Worm (Caenorhabditis elegans) whole organism, young adult: ENCODE measurements around the gene T04C12.11.

Source experiments
- B0019.2 ChIP-seq: fragments of 200-800 bp; sonication (Bioruptor generic); conservative IDR thresholded peaks from 2 replicates; pipeline ENCODE4 v1.3.6; 2022; ENCODE audit warnings: missing genetic modification reagents, missing genetic modification characterization, missing compliant biosample characterization
- B0336.3 ChIP-seq: fragments of 200-800 bp; sonication (Bioruptor generic); IDR thresholded peaks from 2 replicates; pipeline ENCODE4 v1.3.6; 2022; ENCODE audit warnings: missing genetic modification characterization, missing compliant biosample characterization
- F22D6.2 ChIP-seq: sonication (generic microtip); optimal IDR thresholded peaks from 2 replicates; lab custom pipeline; 2016; ENCODE audit warnings: mild to moderate bottlenecking, missing genetic modification characterization, missing compliant biosample characterization
- F57C9.4 ChIP-seq: sonication (generic microtip); optimal IDR thresholded peaks from 2 replicates; lab custom pipeline; 2017; ENCODE audit warnings: mild to moderate bottlenecking, missing genetic modification characterization, missing compliant biosample characterization
- K12H6.12 ChIP-seq: fragments of 200-800 bp; sonication (Bioruptor generic); optimal IDR thresholded peaks from 2 replicates; lab custom pipeline; 2018; ENCODE audit warnings: mild to moderate bottlenecking, missing genetic modification characterization, missing compliant biosample characterization
- ZK185.1 ChIP-seq: sonication (generic microtip); optimal IDR thresholded peaks from 2 replicates; lab custom pipeline; 2016; ENCODE audit warnings: mild to moderate bottlenecking, missing genetic modification characterization, missing compliant biosample characterization; ENCODE audit not compliant: poor library complexity, severe bottlenecking
- bed-2 ChIP-seq: fragments of 200-800 bp; sonication (Bioruptor generic); IDR thresholded peaks from 2 replicates; pipeline ENCODE4 v1.3.6; 2022; ENCODE audit warnings: missing genetic modification reagents, missing genetic modification characterization, missing compliant biosample characterization
- ccch-3 ChIP-seq: fragments of 200-800 bp; sonication (Bioruptor generic); optimal IDR thresholded peaks from 2 replicates; lab custom pipeline; 2018; ENCODE audit warnings: mild to moderate bottlenecking, missing genetic modification characterization, missing compliant biosample characterization
- cebp-1 ChIP-seq, 2 experiments: fragments of 200-800 bp in 1 of 2; sonication (Bioruptor generic) in 1 of 2; sonication (generic microtip) in 1 of 2; IDR thresholded peaks in 1 of 2; optimal IDR thresholded peaks in 1 of 2; 2 replicates each; pipeline versions ENCODE4 v1.3.6 to Lab custom; 2017 to 2022; ENCODE audit warnings: missing compliant biosample characterization in 2 of 2, missing genetic modification characterization in 2 of 2, mild to moderate bottlenecking in 1 of 2, missing genetic modification reagents in 1 of 2, moderate library complexity in 1 of 2
- ceh-100 ChIP-seq: fragments of 200-800 bp; sonication (Bioruptor generic); IDR thresholded peaks from 2 replicates; pipeline ENCODE4 v1.3.6; 2022; ENCODE audit warnings: missing genetic modification reagents, missing genetic modification characterization, missing compliant biosample characterization
- dox-1 ChIP-seq: fragments of 200-800 bp; sonication (Bioruptor generic); IDR thresholded peaks from 2 replicates; pipeline ENCODE4 v1.3.6; 2022; ENCODE audit warnings: missing genetic modification reagents, missing genetic modification characterization, missing compliant biosample characterization
- dpl-1 ChIP-seq: fragments of 150-350 bp; optimal IDR thresholded peaks from 2 replicates; lab custom pipeline; 2014; ENCODE audit warnings: missing biosample characterization, missing genetic modification reagents, missing genetic modification characterization
- efl-1 ChIP-seq: fragments of 150-350 bp; optimal IDR thresholded peaks from 2 replicates; lab custom pipeline; 2014; ENCODE audit warnings: missing biosample characterization, missing genetic modification reagents, missing genetic modification characterization
- egl-18 ChIP-seq: fragments of 200-800 bp; sonication (Bioruptor generic); IDR thresholded peaks from 2 replicates; pipeline ENCODE4 v1.3.6; 2022; ENCODE audit warnings: missing genetic modification reagents, missing genetic modification characterization, missing compliant biosample characterization
- egl-44 ChIP-seq: fragments of 200-800 bp; sonication (Bioruptor generic); IDR thresholded peaks from 2 replicates; pipeline ENCODE4 v1.3.6; 2022; ENCODE audit warnings: missing genetic modification reagents, missing genetic modification characterization, missing compliant biosample characterization
- egrh-3 ChIP-seq: fragments of 200-800 bp; sonication (Bioruptor generic); IDR thresholded peaks from 2 replicates; pipeline ENCODE4 v1.3.6; 2022; ENCODE audit warnings: missing genetic modification reagents, missing genetic modification characterization, missing compliant biosample characterization
- ekl-4 ChIP-seq: fragments of 200-800 bp; sonication (Bioruptor generic); IDR thresholded peaks from 2 replicates; pipeline ENCODE4 v1.3.6; 2022; ENCODE audit warnings: missing genetic modification reagents, missing genetic modification characterization, missing compliant biosample characterization
- fkh-3 ChIP-seq: sonication (generic microtip); optimal IDR thresholded peaks from 2 replicates; lab custom pipeline; 2016; ENCODE audit warnings: mild to moderate bottlenecking, missing genetic modification characterization, missing compliant biosample characterization
- hmg-1.2 ChIP-seq: fragments of 200-800 bp; sonication (Bioruptor generic); IDR thresholded peaks from 2 replicates; pipeline ENCODE4 v1.3.6; 2022; ENCODE audit warnings: missing genetic modification reagents, missing genetic modification characterization, missing compliant biosample characterization
- lag-1 ChIP-seq: fragments of 200-800 bp; sonication (Bioruptor generic); IDR thresholded peaks from 2 replicates; pipeline ENCODE4 v1.3.6; 2022; ENCODE audit warnings: missing genetic modification reagents, missing genetic modification characterization, missing compliant biosample characterization
- let-526 ChIP-seq: fragments of 200-800 bp; sonication (Bioruptor generic); IDR thresholded peaks from 2 replicates; pipeline ENCODE4 v1.3.6; 2022; ENCODE audit warnings: missing genetic modification reagents, missing genetic modification characterization, missing compliant biosample characterization
- lin-26 ChIP-seq: fragments of 200-800 bp; sonication (Bioruptor generic); IDR thresholded peaks from 2 replicates; pipeline ENCODE4 v1.3.6; 2022; ENCODE audit warnings: missing genetic modification reagents, missing genetic modification characterization, missing compliant biosample characterization
- lin-54 ChIP-seq: fragments of 200-800 bp; sonication (Bioruptor generic); optimal IDR thresholded peaks from 2 replicates; lab custom pipeline; 2018; ENCODE audit warnings: mild to moderate bottlenecking, missing genetic modification characterization, missing compliant biosample characterization
- lsy-27 ChIP-seq: sonication (generic microtip); optimal IDR thresholded peaks from 2 replicates; lab custom pipeline; 2017; ENCODE audit warnings: missing genetic modification characterization, mild to moderate bottlenecking, missing compliant biosample characterization, antibody characterized with exemption, missing genotype, borderline replicate concordance; ENCODE audit not compliant: insufficient read depth
- nfya-2 ChIP-seq: fragments of 200-800 bp; sonication (Bioruptor generic); IDR thresholded peaks from 2 replicates; pipeline ENCODE4 v1.3.6; 2022; ENCODE audit warnings: missing genetic modification reagents, missing genetic modification characterization, missing compliant biosample characterization
- nhr-80 ChIP-seq: sonication (generic microtip); optimal IDR thresholded peaks from 2 replicates; lab custom pipeline; 2016; ENCODE audit warnings: missing genetic modification characterization, missing compliant biosample characterization
- repo-1 ChIP-seq: sonication (generic microtip); optimal IDR thresholded peaks from 2 replicates; lab custom pipeline; 2017; ENCODE audit warnings: mild to moderate bottlenecking, missing genetic modification characterization, missing compliant biosample characterization
- snpc-1.1 ChIP-seq: sonication (generic microtip); optimal IDR thresholded peaks from 2 replicates; lab custom pipeline; 2017; ENCODE audit warnings: missing genetic modification characterization, mild to moderate bottlenecking, missing compliant biosample characterization, antibody characterized with exemption, moderate library complexity, missing genotype, missing genetic modification reagents; ENCODE audit not compliant: insufficient read depth
- snpc-4 ChIP-seq, 5 experiments: fragments of 150-350 bp in 1 of 5; sonication (generic microtip) in 4 of 5; optimal IDR thresholded peaks; 2 replicates each; lab custom pipeline; 2014 to 2018; ENCODE audit warnings: missing genetic modification characterization in 5 of 5, missing biosample characterization in 3 of 5, antibody characterized with exemption in 2 of 5, mild to moderate bottlenecking in 2 of 5, missing compliant biosample characterization in 2 of 5, missing genotype in 2 of 5, moderate library complexity in 2 of 5, missing genetic modification reagents in 1 of 5
- tbp1 ChIP-seq: fragments of 200-800 bp; sonication (Bioruptor generic); optimal IDR thresholded peaks from 2 replicates; lab custom pipeline; 2018; ENCODE audit warnings: mild to moderate bottlenecking, missing genetic modification characterization, missing compliant biosample characterization
- tbx-9 ChIP-seq: sonication (generic microtip); optimal IDR thresholded peaks from 2 replicates; lab custom pipeline; 2016; ENCODE audit warnings: borderline replicate concordance, missing genetic modification characterization, inconsistent platforms, missing compliant biosample characterization
- unc-62 ChIP-seq: fragments of 150-350 bp; optimal IDR thresholded peaks from 2 replicates; lab custom pipeline; 2014; ENCODE audit warnings: missing biosample characterization, missing genetic modification reagents, missing genetic modification characterization
- xnd-1 ChIP-seq: sonication (generic microtip); optimal IDR thresholded peaks from 2 replicates; lab custom pipeline; 2016; ENCODE audit warnings: missing genotype, missing genetic modification reagents, missing genetic modification characterization, missing compliant biosample characterization
- zfh-2 ChIP-seq: fragments of 200-800 bp; sonication (Bioruptor generic); conservative IDR thresholded peaks from 2 replicates; pipeline ENCODE4 v1.3.6; 2022; ENCODE audit warnings: missing genetic modification reagents, missing genetic modification characterization, missing compliant biosample characterization
- ztf-28 ChIP-seq: fragments of 200-800 bp; sonication (Bioruptor generic); IDR thresholded peaks from 2 replicates; pipeline ENCODE4 v1.3.6; 2022; ENCODE audit warnings: missing genetic modification reagents, missing genetic modification characterization, missing compliant biosample characterization
- ztf-3 ChIP-seq: fragments of 200-800 bp; sonication (Bioruptor generic); optimal IDR thresholded peaks from 2 replicates; lab custom pipeline; 2018; ENCODE audit warnings: mild to moderate bottlenecking, missing genetic modification characterization, missing compliant biosample characterization

T04C12.11 gene

DNA sequence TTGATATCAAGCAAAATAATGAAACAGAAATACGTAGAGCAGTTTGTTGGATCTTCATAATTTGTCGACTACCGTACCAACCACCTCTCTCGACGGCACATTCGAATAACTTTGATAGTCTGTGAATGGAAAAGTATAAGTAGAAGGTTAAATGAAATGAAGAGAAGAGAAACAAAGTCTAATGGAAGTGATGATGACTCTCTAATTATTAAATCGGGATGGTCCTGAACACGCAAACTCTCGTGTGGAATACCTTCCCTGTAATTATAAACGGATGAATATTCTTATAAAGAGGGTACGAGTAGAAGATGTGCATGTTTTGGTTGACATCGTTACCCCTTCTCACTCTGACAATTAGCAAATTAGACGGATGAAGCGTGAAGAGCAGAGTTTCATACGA, 37.3 kb downstream of the T04C12.11 start, which contains the start of the genes C13G3.12 and hot-6:
Gene C13G3.12 (minus strand): TSS at position 101 of the 400 bp plus-strand sequence.
Gene hot-6 (minus strand): TSS at position 121 of the 400 bp plus-strand sequence.
- TF ChIP-seq lsy-27 (no peak), ceh-100 (GFP tag; lab: Robert Waterston, UW) (no peak), bed-2 (GFP tag; lab: Robert Waterston, UW) (no peak), let-526 (no peak), egl-44 (GFP tag; lab: Robert Waterston, UW) (no peak), snpc-4 (GFP tag; optimal IDR thresholded peaks at IDR 0.05; lab: Kevin White, UChicago) (no peak), snpc-4 (tag; optimal IDR thresholded peaks at IDR 0.05; lab: Kevin White, UChicago) (no peak), ZK185.1 (no peak), efl-1 (GFP tag; lab: Kevin White, UChicago) (no peak), lin-54 (GFP tag; lab: Kevin White, UChicago) (no peak), egl-18 (no peak)

DNA sequence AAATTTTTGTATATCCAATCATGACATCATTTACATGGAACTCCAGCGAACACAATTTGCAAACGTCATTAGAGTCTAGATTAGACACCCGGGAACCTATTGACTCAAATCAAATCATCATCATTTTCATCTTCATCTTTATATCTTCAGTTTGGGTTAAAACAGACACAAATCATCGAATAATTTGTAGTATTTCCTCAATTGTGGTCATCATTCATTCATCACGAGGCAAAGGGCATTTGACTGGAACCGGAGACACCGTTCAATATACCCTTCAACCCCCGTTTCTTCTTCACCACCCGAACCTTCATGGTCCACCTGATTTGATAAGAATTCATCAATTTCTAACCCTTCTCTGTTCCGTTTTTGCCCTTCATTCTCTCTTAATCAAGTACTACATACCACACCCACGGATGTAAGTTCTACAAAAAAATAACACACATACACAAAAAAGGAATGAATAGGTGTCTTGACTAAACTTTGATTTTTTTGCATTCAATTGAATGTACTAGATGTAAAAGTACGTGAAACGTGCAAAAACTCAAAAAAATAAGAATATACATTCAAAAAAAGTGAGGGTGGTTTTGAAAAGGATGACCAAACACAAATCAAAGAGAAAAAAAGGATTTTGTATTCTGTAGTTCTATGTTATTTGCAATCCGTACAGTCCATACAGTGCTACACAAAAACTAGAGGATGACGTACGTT, 43.1 kb downstream of the T04C12.11 start:
- TF ChIP-seq F57C9.4, result no peak
- no peak for TF ChIP-seq snpc-1.1 (tag; lab: Kevin White, UChicago)
- no peak for TF ChIP-seq ccch-3 (GFP tag; lab: Kevin White, UChicago)
- no peak for TF ChIP-seq hmg-1.2 (GFP tag; lab: Robert Waterston, UW)
- no peak for TF ChIP-seq repo-1
- TF ChIP-seq K12H6.12, result no peak
- no peak for TF ChIP-seq dpl-1
- TF ChIP-seq dox-1 (GFP tag; lab: Robert Waterston, UW), result no peak
- TF ChIP-seq lag-1 (GFP tag; lab: Robert Waterston, UW), result no peak
- no peak for TF ChIP-seq ekl-4 (GFP tag; lab: Robert Waterston, UW)
- TF ChIP-seq xnd-1 (tag; lab: Kevin White, UChicago), result no peak

DNA sequence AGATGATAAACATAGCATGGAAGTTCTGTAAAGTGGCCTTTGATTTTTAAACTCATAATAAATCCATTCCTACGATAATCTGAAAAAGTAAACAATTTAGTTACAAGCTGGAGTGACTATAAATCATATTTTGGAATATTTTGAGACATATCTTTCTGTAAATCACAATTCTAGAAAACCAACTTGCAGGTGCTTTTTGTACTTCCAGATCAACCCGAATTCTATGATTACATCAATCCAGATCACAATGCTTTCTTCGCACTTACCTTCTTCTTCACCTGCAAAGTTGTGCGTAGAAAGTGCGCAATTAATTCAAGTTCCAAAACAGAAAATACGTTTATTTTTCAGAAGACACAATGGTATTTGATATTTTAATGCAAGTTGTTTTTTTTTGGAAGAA, 45.3 kb downstream of the T04C12.11 start:
- TF ChIP-seq B0336.3 (GFP tag; lab: Robert Waterston, UW) (no peak), egrh-3 (no peak), fkh-3 (tag; lab: Kevin White, UChicago) (no peak), lin-26 (GFP tag; lab: Robert Waterston, UW) (no peak), nfya-2 (GFP tag; lab: Robert Waterston, UW) (no peak), lsy-27 (no peak), tbp1 (GFP tag; lab: Kevin White, UChicago) (no peak), F22D6.2 (tag; lab: Kevin White, UChicago) (no peak), let-526 (no peak), unc-62 (GFP tag; lab: Kevin White, UChicago) (no peak), nhr-80 (tag; lab: Kevin White, UChicago) (no peak)
- TF ChIP-seq, all 124 proteins: peak for 0

DNA sequence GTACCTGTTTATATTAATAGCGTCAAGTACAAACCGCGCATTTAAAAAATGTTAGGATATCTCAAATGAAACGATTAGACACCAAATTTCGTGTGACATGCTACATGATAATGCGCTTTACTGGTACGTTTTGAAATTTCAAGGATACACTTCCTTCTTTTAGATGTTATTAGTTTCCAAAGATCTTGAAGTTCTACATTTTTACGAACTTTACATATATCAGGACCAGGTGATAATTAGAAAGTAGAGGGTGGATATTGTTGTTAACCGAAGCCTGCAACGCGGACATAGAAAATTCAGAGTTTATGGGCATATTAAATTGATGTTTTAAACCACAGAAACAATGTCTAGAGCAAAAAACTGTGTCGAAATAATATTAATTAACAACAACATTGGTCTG, 46.9 kb downstream of the T04C12.11 start:
- TF ChIP-seq cebp-1 (GFP tag; IDR thresholded peaks at IDR 0.05; lab: Robert Waterston, UW), result no peak
- TF ChIP-seq cebp-1 (tag; optimal IDR thresholded peaks at IDR 0.05; lab: Kevin White, UChicago), result no peak
- no peak for TF ChIP-seq tbx-9 (tag; lab: Kevin White, UChicago)
- TF ChIP-seq B0019.2 (GFP tag; lab: Robert Waterston, UW), result no peak
- no peak for TF ChIP-seq zfh-2 (GFP tag; lab: Robert Waterston, UW)
- no peak for TF ChIP-seq F57C9.4
- no peak for TF ChIP-seq egrh-3
- TF ChIP-seq ztf-28 (GFP tag; lab: Robert Waterston, UW), result no peak
- no peak for TF ChIP-seq ztf-3 (GFP tag; lab: Kevin White, UChicago)
